Worm (Caenorhabditis elegans): Measurements from ENCODE around the gene fln-1.
A peak's percentile ranks its signal among the peaks of the same experiment; 100 is the strongest.

fln-1 gene

ce11 chrIV:320380-320779 is 55.4 kb downstream of the fln-1 start, which contains the start of gene dsc-4:
Gene dsc-4, minus strand, starts transcription at chrIV:320544.
- TF ChIP-seq nhr-12 (tag; optimal IDR thresholded peaks at IDR 0.05) (no peak), sem-2 (GFP tag; optimal IDR thresholded peaks at IDR 0.05) (no peak), mab-5 (tag; optimal IDR thresholded peaks at IDR 0.05) (no peak), bed-3 (GFP tag; optimal IDR thresholded peaks at IDR 0.05) (no peak), ceh-39 (tag; optimal IDR thresholded peaks at IDR 0.05) (no peak), ces-1 (GFP tag; optimal IDR thresholded peaks at IDR 0.05) (no peak), elt-1 (tag; optimal IDR thresholded peaks at IDR 0.05; ENCODE audit: borderline replicate concordance, insufficient read depth) (no peak), nhr-237 (tag; optimal IDR thresholded peaks at IDR 0.05) (no peak), snpc-4 (tag; optimal IDR thresholded peaks at IDR 0.05) (no peak)

- TF ChIP-seq sptf-1 (tag; optimal IDR thresholded peaks at IDR 0.05) (no peak), ceh-83 (GFP tag; optimal IDR thresholded peaks at IDR 0.05) (no peak), ztf-11 (tag; optimal IDR thresholded peaks at IDR 0.05) (no peak), elt-3 (tag; optimal IDR thresholded peaks at IDR 0.05) (no peak)
These were observed 56.2 kb downstream of the fln-1 start for ce11 chrIV:319654-320053.

- TF ChIP-seq hlh-1 (tag; optimal IDR thresholded peaks at IDR 0.05): peak; percentile 80
- peak; percentile 44 for TF ChIP-seq unc-120 (tag; optimal IDR thresholded peaks at IDR 0.05; ENCODE audit: poor library complexity, severe bottlenecking)
- TF ChIP-seq mab-5 (tag; optimal IDR thresholded peaks at IDR 0.05): no peak
- no peak for TF ChIP-seq zip-8 (tag; optimal IDR thresholded peaks at IDR 0.05)
These were observed 61.3 kb downstream of the fln-1 start for ce11 chrIV:314475-314874.

- TF ChIP-seq ztf-11 (tag; optimal IDR thresholded peaks at IDR 0.05) (no peak), zip-8 (tag; optimal IDR thresholded peaks at IDR 0.05) (no peak), ceh-39 (tag; optimal IDR thresholded peaks at IDR 0.05) (no peak), nhr-12 (tag; optimal IDR thresholded peaks at IDR 0.05) (no peak), M03D4.4 (tag; optimal IDR thresholded peaks at IDR 0.05) (no peak), ceh-83 (GFP tag; optimal IDR thresholded peaks at IDR 0.05) (no peak), elt-1 (tag; optimal IDR thresholded peaks at IDR 0.05; ENCODE audit: borderline replicate concordance, insufficient read depth) (no peak), flh-1 (GFP tag; optimal IDR thresholded peaks at IDR 0.05) (no peak), unc-62 (GFP tag; optimal IDR thresholded peaks at IDR 0.05) (no peak), mls-2 (tag; optimal IDR thresholded peaks at IDR 0.05) (no peak), hlh-1 (tag; optimal IDR thresholded peaks at IDR 0.05) (no peak), sem-2 (GFP tag; optimal IDR thresholded peaks at IDR 0.05) (no peak), unc-39 (tag; optimal IDR thresholded peaks at IDR 0.05) (no peak), lin-13 (tag; optimal IDR thresholded peaks at IDR 0.05) (no peak), ceh-43 (GFP tag; optimal IDR thresholded peaks at IDR 0.05) (no peak), nhr-28 (tag; optimal IDR thresholded peaks at IDR 0.05) (no peak), ham-2 (GFP tag; optimal IDR thresholded peaks at IDR 0.05) (no peak), mab-5 (tag; optimal IDR thresholded peaks at IDR 0.05) (no peak), pha-4 (tag; optimal IDR thresholded peaks at IDR 0.05) (no peak)
These were observed 62.2 kb downstream of the fln-1 start, which contains the start of gene snai-1 for ce11 chrIV:313615-314014. Gene snai-1, minus strand, starts transcription at chrIV:313715.

ce11 chrIV:309526-309925 is 66.3 kb downstream of the fln-1 start:
- TF ChIP-seq lin-32 (GFP tag; optimal IDR thresholded peaks at IDR 0.05) (no peak), M03D4.4 (tag; optimal IDR thresholded peaks at IDR 0.05) (no peak), bed-3 (GFP tag; optimal IDR thresholded peaks at IDR 0.05) (no peak), nhr-28 (tag; optimal IDR thresholded peaks at IDR 0.05) (no peak), nhr-237 (tag; optimal IDR thresholded peaks at IDR 0.05) (no peak), lin-13 (tag; optimal IDR thresholded peaks at IDR 0.05) (no peak), mls-2 (tag; optimal IDR thresholded peaks at IDR 0.05) (no peak), elt-1 (tag; optimal IDR thresholded peaks at IDR 0.05; ENCODE audit: borderline replicate concordance, insufficient read depth) (no peak), ceh-39 (tag; optimal IDR thresholded peaks at IDR 0.05) (no peak), blmp-1 (tag; optimal IDR thresholded peaks at IDR 0.05) (no peak), ceh-83 (GFP tag; optimal IDR thresholded peaks at IDR 0.05) (no peak), mep-1 (tag; optimal IDR thresholded peaks at IDR 0.05) (no peak), ceh-43 (GFP tag; optimal IDR thresholded peaks at IDR 0.05) (no peak), nhr-2 (tag; optimal IDR thresholded peaks at IDR 0.05) (no peak), drap-1 (GFP tag; optimal IDR thresholded peaks at IDR 0.05) (no peak), nhr-76 (tag; optimal IDR thresholded peaks at IDR 0.05) (no peak), mab-5 (tag; optimal IDR thresholded peaks at IDR 0.05) (no peak)
